Fruit fly (Drosophila melanogaster): ENCODE data around the gene CG42852.

DNA sequence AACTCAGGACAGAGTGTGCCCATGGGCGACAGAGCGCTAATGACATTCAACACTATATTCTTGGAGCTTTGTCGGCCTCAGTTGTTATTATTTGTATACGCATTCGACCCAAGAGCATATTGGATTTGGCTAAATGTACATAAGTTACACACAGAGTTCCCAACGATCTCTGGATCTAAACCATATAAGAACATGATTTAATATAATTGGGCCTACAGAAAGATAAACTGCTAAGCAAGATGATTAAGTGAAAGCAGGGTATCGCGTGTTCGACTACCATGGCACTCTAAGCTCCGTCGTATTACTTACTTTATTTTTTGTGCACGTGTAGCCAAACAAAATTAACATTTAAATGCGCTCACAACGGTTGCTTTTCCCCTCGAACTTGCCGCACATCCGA is 5.0 kb downstream of the CG42852 start:
- TF ChIP-seq h (optimal IDR thresholded peaks at IDR 0.05) (no peak), Sin3A (optimal IDR thresholded peaks at IDR 0.05) (no peak)

Data from Kc167 (cell line).